Fruit fly (Drosophila melanogaster): ENCODE measurements around the gene CG9686.

DNA sequence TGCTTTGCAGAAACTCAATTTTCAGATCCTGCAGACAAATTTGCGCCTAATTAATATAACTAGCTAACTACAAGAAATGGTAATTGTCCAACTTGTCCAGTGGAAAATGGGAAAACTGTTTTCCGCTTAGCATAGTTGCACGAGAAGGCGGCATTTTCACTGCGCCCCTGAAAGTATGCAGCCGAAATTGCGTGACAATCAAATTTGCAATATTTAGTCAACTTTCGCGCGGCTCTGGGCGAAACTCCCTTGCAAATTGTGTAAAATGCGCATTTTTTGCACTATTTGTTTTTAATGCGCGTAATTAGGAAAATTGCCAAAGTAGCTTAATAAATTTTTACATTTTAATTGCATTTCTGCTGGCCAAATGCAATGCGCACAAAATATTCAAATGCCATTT lies 10.0 kb downstream of the CG9686 start:
- TF ChIP-seq psq (optimal IDR thresholded peaks at IDR 0.05) (no peak), EcR (GFP tag; optimal IDR thresholded peaks at IDR 0.05) (no peak), Dll (optimal IDR thresholded peaks at IDR 0.05) (no peak), usp (GFP tag; optimal IDR thresholded peaks at IDR 0.05) (no peak), CG8478 (optimal IDR thresholded peaks at IDR 0.05) (no peak)

Measured in whole organism.